Fruit fly (Drosophila melanogaster): Measurements from ENCODE around the gene dysf.

dysf gene

DNA sequence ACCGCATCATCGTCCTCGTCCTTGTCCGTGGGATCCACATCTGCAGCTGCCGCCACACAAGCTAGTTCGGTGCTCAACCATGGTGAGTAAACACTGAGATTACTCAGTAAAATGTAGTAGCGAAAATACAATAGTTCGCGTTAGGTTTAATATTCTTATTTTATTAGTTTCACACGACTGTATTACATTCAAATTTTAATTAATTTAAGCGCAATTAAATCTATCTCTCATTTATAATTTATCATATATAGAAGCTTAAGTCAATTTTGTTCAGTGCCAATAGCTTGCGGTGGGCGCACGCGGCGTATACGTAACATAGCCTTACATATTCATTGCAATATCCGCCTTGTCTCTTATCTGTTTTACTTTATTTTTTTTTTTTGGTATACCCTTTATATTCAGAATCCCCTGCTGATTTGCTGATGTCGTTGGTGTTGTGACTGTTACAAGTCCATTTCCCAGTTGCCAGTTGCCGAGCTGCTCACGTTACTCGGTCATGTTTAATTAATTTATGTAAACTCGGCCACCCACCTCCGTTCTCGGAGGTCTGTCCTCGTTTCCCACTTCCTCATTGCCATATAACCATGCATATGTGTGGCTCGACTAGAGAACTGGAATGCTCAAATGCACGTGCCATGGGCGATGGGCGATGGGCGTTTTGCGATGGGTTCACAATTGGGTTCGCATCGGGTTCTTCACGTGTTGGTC is 26.2 kb upstream of the dysf start:
- TF ChIP-seq CG3032 (tag; optimal IDR thresholded peaks at IDR 0.05) (no peak), CG32006 (GFP tag; optimal IDR thresholded peaks at IDR 0.05) (peak; percentile 43), Sox102F (GFP tag; optimal IDR thresholded peaks at IDR 0.05) (no peak), CG6792 (GFP tag; optimal IDR thresholded peaks at IDR 0.05) (peak; percentile 16), Lpt (GFP tag; optimal IDR thresholded peaks at IDR 0.05) (no peak), Eip78C (GFP tag) (peak; percentile 56), CG11294 (GFP tag; IDR thresholded peaks at IDR 0.05) (no peak), CG1621 (tag; optimal IDR thresholded peaks at IDR 0.05) (no peak), CG9139 (GFP tag; optimal IDR thresholded peaks at IDR 0.05) (no peak), net (GFP tag; optimal IDR thresholded peaks at IDR 0.05) (no peak), Met (GFP tag; optimal IDR thresholded peaks at IDR 0.05) (peak; percentile 3), vri (GFP tag; optimal IDR thresholded peaks at IDR 0.05) (no peak), svp (GFP tag) (peak; percentile 64), Hr39 (GFP tag; optimal IDR thresholded peaks at IDR 0.05) (no peak), pdm3 (GFP tag; optimal IDR thresholded peaks at IDR 0.05) (peak; percentile 45), eg (GFP tag; IDR thresholded peaks at IDR 0.05) (peak; percentile 54; the same call in 2 of the 3 replicates), spab (GFP tag; optimal IDR thresholded peaks at IDR 0.05) (no peak), CG3919 (GFP tag; optimal IDR thresholded peaks at IDR 0.05) (no peak), Ets96B (tag; optimal IDR thresholded peaks at IDR 0.05) (peak; percentile 25), dsx (GFP tag; optimal IDR thresholded peaks at IDR 0.05; ENCODE audit: poor library complexity, severe bottlenecking) (no peak), OdsH (GFP tag; optimal IDR thresholded peaks at IDR 0.05) (peak; percentile 15), CG10669 (GFP tag; optimal IDR thresholded peaks at IDR 0.05) (no peak), CG8119 (GFP tag; IDR thresholded peaks at IDR 0.05) (peak; percentile 62; the same call in 2 of the 3 replicates), fd59A (GFP tag; optimal IDR thresholded peaks at IDR 0.05) (no peak), Eip75B (GFP tag; optimal IDR thresholded peaks at IDR 0.05) (no peak), CG4318 (GFP tag; optimal IDR thresholded peaks at IDR 0.05) (no peak), ss (GFP tag; optimal IDR thresholded peaks at IDR 0.05) (no peak), CG34406 (GFP tag; optimal IDR thresholded peaks at IDR 0.05) (peak; percentile 1), CG6163 (GFP tag; IDR thresholded peaks at IDR 0.05) (peak; percentile 59; the same call in 1 of the 3 replicates), Hr4 (GFP tag; optimal IDR thresholded peaks at IDR 0.05) (peak; percentile 56), CG31627 (GFP tag; optimal IDR thresholded peaks at IDR 0.05) (no peak), achi (GFP tag; optimal IDR thresholded peaks at IDR 0.05) (peak; percentile 40), Gug (GFP tag; IDR thresholded peaks at IDR 0.05) (0 out of 2 replicates have a peak, but pooled peaks have one; percentile 34), CG10631 (GFP tag; optimal IDR thresholded peaks at IDR 0.05) (peak; percentile 19), CG15336 (GFP tag; IDR thresholded peaks at IDR 0.05) (peak; percentile 56), cyc (GFP tag; optimal IDR thresholded peaks at IDR 0.05) (no peak), CG6276 (GFP tag; optimal IDR thresholded peaks at IDR 0.05) (peak; percentile 1), CG8319 (GFP tag; optimal IDR thresholded peaks at IDR 0.05) (no peak)

- no peak for TF ChIP-seq dsx (GFP tag; optimal IDR thresholded peaks at IDR 0.05; ENCODE audit: poor library complexity, severe bottlenecking)
- TF ChIP-seq CG3919 (GFP tag; optimal IDR thresholded peaks at IDR 0.05), result no peak
- TF ChIP-seq CG6854 (GFP tag; optimal IDR thresholded peaks at IDR 0.05), result no peak
- no peak for TF ChIP-seq CG32006 (GFP tag; optimal IDR thresholded peaks at IDR 0.05)
- no peak for TF ChIP-seq Eip78C (GFP tag)
- no peak for TF ChIP-seq CG8632 (GFP tag; optimal IDR thresholded peaks at IDR 0.05)
- TF ChIP-seq Hr4 (GFP tag; optimal IDR thresholded peaks at IDR 0.05), result no peak
- TF ChIP-seq CG6163 (GFP tag; IDR thresholded peaks at IDR 0.05), result no peak
- no peak for TF ChIP-seq Eip93F (GFP tag; optimal IDR thresholded peaks at IDR 0.05)
- no peak for TF ChIP-seq pdm3 (GFP tag; optimal IDR thresholded peaks at IDR 0.05)
- no peak for TF ChIP-seq Ets21C (GFP tag; optimal IDR thresholded peaks at IDR 0.05)
- no peak for TF ChIP-seq CG16779 (tag; optimal IDR thresholded peaks at IDR 0.05)
- no peak for TF ChIP-seq net (GFP tag; optimal IDR thresholded peaks at IDR 0.05)
- no peak for TF ChIP-seq achi (GFP tag; optimal IDR thresholded peaks at IDR 0.05)
- TF ChIP-seq CG10631 (GFP tag; optimal IDR thresholded peaks at IDR 0.05), result no peak
Observed at dm6 chr3R:26122896-26123295, 24.4 kb upstream of the dysf start.
